Worm (Caenorhabditis elegans): ENCODE data around the gene gar-3.

gar-3 gene

ce11 chrV:14612168-14612567 is 32.6 kb upstream of the gar-3 start, which contains the start of the genes R11H6.5 and ccnk-1 (continued):
- peak; percentile 18 for TF ChIP-seq rbr-2 (tag; optimal IDR thresholded peaks at IDR 0.05)

- TF ChIP-seq unc-130 (GFP tag; optimal IDR thresholded peaks at IDR 0.05) (no peak), ceh-62 (tag; optimal IDR thresholded peaks at IDR 0.05) (no peak), aha-1 (tag) (peak; percentile 57)
Measured at ce11 chrV:14610781-14611180, 31.3 kb upstream of the gar-3 start.

- TF ChIP-seq hlh-11 (tag; optimal IDR thresholded peaks at IDR 0.05) (no peak), unc-39 (tag; optimal IDR thresholded peaks at IDR 0.05) (no peak)
Measured at ce11 chrV:14609643-14610042, 30.1 kb upstream of the gar-3 start, which contains the start of gene R11H6.4. Gene R11H6.4, plus strand, starts transcription at chrV:14609943.

- no peak for TF ChIP-seq F10B5.3 (tag; optimal IDR thresholded peaks at IDR 0.05)
- TF ChIP-seq nhr-76 (tag; optimal IDR thresholded peaks at IDR 0.05): no peak
Measured at ce11 chrV:14603755-14604154, 24.2 kb upstream of the gar-3 start.

- TF ChIP-seq pqm-1 (tag; optimal IDR thresholded peaks at IDR 0.05) (no peak), ceh-28 (tag; optimal IDR thresholded peaks at IDR 0.05) (no peak)
Measured at ce11 chrV:14599972-14600371, 20.5 kb upstream of the gar-3 start, which contains the start of gene glb-22. Gene glb-22, plus strand, starts transcription at chrV:14600272.

ce11 chrV:14597681-14598184 is 18.2 kb upstream of the gar-3 start, which contains the start of gene R11H6.2:
Gene R11H6.2, plus strand, starts transcription at chrV:14598006.
- TF ChIP-seq fkh-10 (GFP tag; optimal IDR thresholded peaks at IDR 0.05): no peak
- no peak for TF ChIP-seq jun-1 (tag; optimal IDR thresholded peaks at IDR 0.05)
- TF ChIP-seq ctbp-1 (GFP tag; IDR thresholded peaks at IDR 0.05): 0 out of 2 replicates have a peak, but pooled peaks have one; percentile 13
- no peak for TF ChIP-seq daf-8 (GFP tag; IDR thresholded peaks at IDR 0.05)
- no peak for TF ChIP-seq ama-1 (optimal IDR thresholded peaks at IDR 0.05)
- TF ChIP-seq ceh-32 (tag; optimal IDR thresholded peaks at IDR 0.05; ENCODE audit: poor library complexity): no peak
- TF ChIP-seq dpl-1 (GFP tag; optimal IDR thresholded peaks at IDR 0.05): peak; percentile 24
- TF ChIP-seq D1046.2 (GFP tag; IDR thresholded peaks at IDR 0.05): no peak
- no peak for TF ChIP-seq nhr-25 (tag; optimal IDR thresholded peaks at IDR 0.05; ENCODE audit: borderline replicate concordance, insufficient read depth)
- peak; percentile 54; the same call in 1 of the 2 replicates for TF ChIP-seq hmg-1.1 (GFP tag; IDR thresholded peaks at IDR 0.05)
- TF ChIP-seq lin-13 (GFP tag; optimal IDR thresholded peaks at IDR 0.05): no peak
- peak; percentile 33 for TF ChIP-seq mep-1 (tag; optimal IDR thresholded peaks at IDR 0.05)
- TF ChIP-seq nhr-6 (tag; optimal IDR thresholded peaks at IDR 0.05): peak; percentile 75
- peak in 1 of 2 experiments; percentile 57 for TF ChIP-seq lsy-2 (tag; optimal IDR thresholded peaks at IDR 0.05)
- peak; percentile 3 for TF ChIP-seq pqm-1 (tag; optimal IDR thresholded peaks at IDR 0.05)
- TF ChIP-seq ceh-44 (GFP tag; IDR thresholded peaks at IDR 0.05): no peak
- TF ChIP-seq hlh-30 (tag; optimal IDR thresholded peaks at IDR 0.05; ENCODE audit: insufficient read depth): peak; percentile 35
- TF ChIP-seq ceh-28 (tag; optimal IDR thresholded peaks at IDR 0.05): peak; percentile 29
- TF ChIP-seq pha-4 (GFP tag; IDR thresholded peaks at IDR 0.05): no peak
- TF ChIP-seq pha-4 (tag; optimal IDR thresholded peaks at IDR 0.05): peak; percentile 22
- no peak for TF ChIP-seq nhr-41 (GFP tag; IDR thresholded peaks at IDR 0.05)
- TF ChIP-seq hlh-11 (tag; optimal IDR thresholded peaks at IDR 0.05): peak; percentile 52
- TF ChIP-seq set-16 (GFP tag; IDR thresholded peaks at IDR 0.05): no peak
- no peak for TF ChIP-seq T26A8.4 (GFP tag; IDR thresholded peaks at IDR 0.05)
- TF ChIP-seq sdz-12 (GFP tag; optimal IDR thresholded peaks at IDR 0.05): no peak
- TF ChIP-seq mes-2 (tag; optimal IDR thresholded peaks at IDR 0.05; ENCODE audit: poor library complexity, severe bottlenecking): peak; percentile 71
- no peak for TF ChIP-seq arid-1 (GFP tag; conservative IDR thresholded peaks at IDR 0.05)
- peak; percentile 1 for TF ChIP-seq rbr-2 (tag; optimal IDR thresholded peaks at IDR 0.05)
- TF ChIP-seq lin-39 (tag; optimal IDR thresholded peaks at IDR 0.05): no peak
- no peak for TF ChIP-seq hif-1 (tag; optimal IDR thresholded peaks at IDR 0.05)
- TF ChIP-seq lin-29 (GFP tag; IDR thresholded peaks at IDR 0.05): no peak
- no peak for TF ChIP-seq egl-27 (tag; optimal IDR thresholded peaks at IDR 0.05)
- peak; percentile 21 for TF ChIP-seq dve-1 (tag; optimal IDR thresholded peaks at IDR 0.05; ENCODE audit: insufficient read depth)
- TF ChIP-seq unc-62 (GFP tag; optimal IDR thresholded peaks at IDR 0.05 in 1 of 2): peak in 1 of 2 experiments; percentile 99
- TF ChIP-seq unc-62 (tag; optimal IDR thresholded peaks at IDR 0.05): no peak

Measured in whole organism, L4 larva.